Fruit fly (Drosophila melanogaster) whole organism, embryonic: ENCODE data around the gene Vha100-2.
A peak's percentile ranks its signal among the peaks of the same experiment; 100 is the strongest.

Experiments
- Blimp-1 ChIP-seq: fragments of 200-800 bp; sonication (Bioruptor generic); optimal IDR thresholded peaks from 3 replicates; lab custom pipeline; 2018; ENCODE audit warnings: missing biosample characterization, missing genetic modification characterization, mild to moderate bottlenecking, moderate library complexity, missing genetic modification reagents
- Bteb2 ChIP-seq: fragments of 200-800 bp; sonication (Bioruptor generic); optimal IDR thresholded peaks from 2 replicates; lab custom pipeline; 2016; ENCODE audit warnings: missing biosample characterization, missing genetic modification characterization
- CG11398 ChIP-seq: fragments of 200-800 bp; sonication (Bioruptor generic); optimal IDR thresholded peaks from 2 replicates; lab custom pipeline; 2016; ENCODE audit warnings: missing biosample characterization, missing genetic modification characterization
- CG12236 ChIP-seq: fragments of 200-800 bp; sonication (Bioruptor generic); optimal IDR thresholded peaks from 2 replicates; lab custom pipeline; 2016; ENCODE audit warnings: missing biosample characterization, missing genetic modification characterization
- CG13287 ChIP-seq: fragments of 200-800 bp; sonication (Bioruptor generic); IDR thresholded peaks from 2 replicates; pipeline ENCODE4 v1.3.6; 2022; ENCODE audit warnings: missing biosample characterization, missing genetic modification characterization; ENCODE audit not compliant: partially characterized antibody
- CG13424 ChIP-seq: fragments of 200-800 bp; sonication (Bioruptor generic); optimal IDR thresholded peaks from 2 replicates; lab custom pipeline; 2019; ENCODE audit warnings: missing biosample characterization, mild to moderate bottlenecking, missing genetic modification characterization, moderate library complexity
- CG13894 ChIP-seq: fragments of 200-800 bp; sonication (Bioruptor generic); optimal IDR thresholded peaks from 3 replicates; lab custom pipeline; 2018; ENCODE audit warnings: missing biosample characterization, mild to moderate bottlenecking, missing genetic modification characterization, moderate library complexity
- CG14014 ChIP-seq: fragments of 200-800 bp; sonication (Bioruptor generic); IDR thresholded peaks from 2 replicates; pipeline ENCODE4 v1.3.6; 2022; ENCODE audit warnings: missing biosample characterization, missing genetic modification characterization
- CG1529 ChIP-seq: fragments of 200-800 bp; sonication (Bioruptor generic); optimal IDR thresholded peaks from 3 replicates; lab custom pipeline; 2018; ENCODE audit warnings: missing biosample characterization, missing genetic modification characterization
- CG15601 ChIP-seq: fragments of 200-800 bp; sonication (Bioruptor generic); optimal IDR thresholded peaks from 3 replicates; lab custom pipeline; 2019; ENCODE audit warnings: missing biosample characterization, mild to moderate bottlenecking, missing genetic modification characterization, moderate library complexity
- CG17612 ChIP-seq: fragments of 200-800 bp; sonication (Bioruptor generic); IDR thresholded peaks from 2 replicates; pipeline ENCODE4 v1.3.6; 2022; ENCODE audit warnings: missing biosample characterization, missing genetic modification characterization
- CG17802 ChIP-seq: fragments of 200-800 bp; sonication (Bioruptor generic); optimal IDR thresholded peaks from 2 replicates; lab custom pipeline; 2018; ENCODE audit warnings: missing biosample characterization, mild to moderate bottlenecking, missing genetic modification characterization, moderate library complexity
- CG18476 ChIP-seq: fragments of 200-800 bp; sonication (Bioruptor generic); optimal IDR thresholded peaks from 2 replicates; lab custom pipeline; 2016; ENCODE audit warnings: missing biosample characterization, mild to moderate bottlenecking, missing genetic modification characterization
- CG18619 ChIP-seq: fragments of 200-800 bp; sonication (Bioruptor generic); optimal IDR thresholded peaks from 3 replicates; lab custom pipeline; 2017; ENCODE audit warnings: missing biosample characterization, mild to moderate bottlenecking, missing genetic modification characterization
- CG31441 ChIP-seq: fragments of 200-800 bp; sonication (Bioruptor generic); IDR thresholded peaks from 2 replicates; pipeline ENCODE4 v1.3.6; 2022; ENCODE audit warnings: missing biosample characterization, missing genetic modification characterization
- CG33213 ChIP-seq: fragments of 200-800 bp; sonication (Bioruptor generic); optimal IDR thresholded peaks from 3 replicates; lab custom pipeline; 2016; ENCODE audit warnings: missing biosample characterization, missing genetic modification characterization
- CG33557 ChIP-seq: fragments of 200-800 bp; sonication (Bioruptor generic); optimal IDR thresholded peaks from 2 replicates; lab custom pipeline; 2019; ENCODE audit warnings: missing biosample characterization, mild to moderate bottlenecking, missing genetic modification characterization, moderate library complexity
- CG8478 ChIP-seq: fragments of >200 bp; optimal IDR thresholded peaks from 2 replicates; lab custom pipeline; 2018
- CG8944 ChIP-seq: fragments of 200-800 bp; sonication (Bioruptor generic); optimal IDR thresholded peaks from 3 replicates; lab custom pipeline; 2016; ENCODE audit warnings: missing biosample characterization, missing genetic modification characterization
- CG9817 ChIP-seq: fragments of 200-800 bp; sonication (Bioruptor generic); optimal IDR thresholded peaks from 2 replicates; lab custom pipeline; 2018; ENCODE audit warnings: missing biosample characterization, mild to moderate bottlenecking, missing genetic modification characterization, moderate library complexity
- CTCF ChIP-seq: fragments of 200-800 bp; sonication (Bioruptor generic); optimal IDR thresholded peaks from 2 replicates; lab custom pipeline; 2017; ENCODE audit warnings: missing biosample characterization, mild to moderate bottlenecking, missing genetic modification characterization, moderate library complexity
- Chrac-16 ChIP-seq: fragments of 200-800 bp; sonication (Bioruptor generic); optimal IDR thresholded peaks from 3 replicates; lab custom pipeline; 2016; ENCODE audit warnings: missing biosample characterization, missing genetic modification characterization
- D19B ChIP-seq: fragments of 200-800 bp; sonication (Bioruptor generic); optimal IDR thresholded peaks from 2 replicates; lab custom pipeline; 2017; ENCODE audit warnings: missing biosample characterization, mild to moderate bottlenecking, missing genetic modification characterization
- HLH3B ChIP-seq: fragments of 200-800 bp; sonication (Bioruptor generic); IDR thresholded peaks from 2 replicates; pipeline ENCODE4 v1.3.6; 2022; ENCODE audit warnings: missing biosample characterization, missing genetic modification characterization
- HLH4C ChIP-seq: fragments of 200-800 bp; sonication (Bioruptor generic); IDR thresholded peaks from 3 replicates; pipeline ENCODE4 v1.3.6; 2022; ENCODE audit warnings: missing biosample characterization, missing genetic modification characterization; ENCODE audit not compliant: partially characterized antibody
- Lpt ChIP-seq: fragments of >200 bp; optimal IDR thresholded peaks from 2 replicates; lab custom pipeline; 2018; ENCODE audit warnings: missing biosample characterization, missing genetic modification characterization
- Mrtf ChIP-seq: fragments of 200-800 bp; sonication (Bioruptor generic); IDR thresholded peaks from 3 replicates; pipeline ENCODE4 v1.3.6; 2022; ENCODE audit warnings: missing biosample characterization, missing genetic modification characterization
- Myb ChIP-seq: fragments of 200-800 bp; sonication (Bioruptor generic); optimal IDR thresholded peaks from 2 replicates; lab custom pipeline; 2016; ENCODE audit warnings: missing biosample characterization, missing genetic modification characterization
- Nf-YB ChIP-seq: fragments of 200-800 bp; sonication (Bioruptor generic); optimal IDR thresholded peaks from 3 replicates; lab custom pipeline; 2019; ENCODE audit warnings: missing biosample characterization, mild to moderate bottlenecking, missing genetic modification characterization, moderate library complexity
- Poxn ChIP-seq: fragments of 200-800 bp; sonication (Bioruptor generic); IDR thresholded peaks from 2 replicates; pipeline ENCODE4 v1.3.6; 2022; ENCODE audit warnings: missing biosample characterization, missing genetic modification characterization
- abd-A ChIP-seq: fragments of 200-800 bp; sonication (Bioruptor generic); optimal IDR thresholded peaks from 3 replicates; lab custom pipeline; 2019; ENCODE audit warnings: missing biosample characterization, mild to moderate bottlenecking, missing genetic modification characterization, moderate library complexity
- ato ChIP-seq: fragments of 200-800 bp; sonication (Bioruptor generic); IDR thresholded peaks from 2 replicates; pipeline ENCODE4 v1.3.6; 2022; ENCODE audit warnings: missing biosample characterization, missing genetic modification characterization; ENCODE audit not compliant: partially characterized antibody
- bigmax ChIP-seq: fragments of 200-800 bp; sonication (Bioruptor generic); optimal IDR thresholded peaks from 2 replicates; lab custom pipeline; 2018; ENCODE audit warnings: missing biosample characterization, mild to moderate bottlenecking, missing genetic modification characterization
- caup ChIP-seq: fragments of 200-800 bp; sonication (Bioruptor generic); optimal IDR thresholded peaks from 3 replicates; lab custom pipeline; 2017; ENCODE audit warnings: missing biosample characterization, mild to moderate bottlenecking, missing genetic modification characterization, moderate library complexity; ENCODE audit not compliant: severe bottlenecking
- chm ChIP-seq: fragments of 200-800 bp; sonication (Bioruptor generic); IDR thresholded peaks from 2 replicates; pipeline ENCODE4 v1.3.6; 2022; ENCODE audit warnings: missing biosample characterization, missing genetic modification characterization
- dmrt11E ChIP-seq: fragments of 200-800 bp; sonication (Bioruptor generic); optimal IDR thresholded peaks from 3 replicates; lab custom pipeline; 2018; ENCODE audit warnings: missing biosample characterization, mild to moderate bottlenecking, missing genetic modification characterization, moderate library complexity
- fru ChIP-seq: fragments of >200 bp; optimal IDR thresholded peaks from 2 replicates; lab custom pipeline; 2017
- gfzf ChIP-seq: fragments of 200-800 bp; sonication (Bioruptor generic); optimal IDR thresholded peaks from 2 replicates; lab custom pipeline; 2016; ENCODE audit warnings: missing biosample characterization, mild to moderate bottlenecking, missing genetic modification characterization, moderate library complexity
- gsb-n ChIP-seq: fragments of 200-800 bp; sonication (Bioruptor generic); optimal IDR thresholded peaks from 3 replicates; lab custom pipeline; 2018; ENCODE audit warnings: missing biosample characterization, mild to moderate bottlenecking, missing genetic modification characterization
- hb ChIP-seq: fragments of 200-800 bp; sonication (Bioruptor generic); IDR thresholded peaks from 3 replicates; pipeline ENCODE4 v1.3.6; 2022; ENCODE audit warnings: missing biosample characterization, missing genetic modification characterization; ENCODE audit not compliant: partially characterized antibody
- ind ChIP-seq: fragments of 200-800 bp; sonication (Bioruptor generic); optimal IDR thresholded peaks from 3 replicates; lab custom pipeline; 2016; ENCODE audit warnings: missing biosample characterization, missing genetic modification characterization
- lov ChIP-seq, 2 experiments: fragments of 200-800 bp in 1 of 2; fragments of >200 bp in 1 of 2; sonication (Bioruptor generic) in 1 of 2; IDR thresholded peaks in 1 of 2; optimal IDR thresholded peaks in 1 of 2; 2 replicates in 1 of 2; 3 replicates in 1 of 2; pipeline versions ENCODE4 v1.3.6 to Lab custom; 2017 to 2022; ENCODE audit warnings: missing biosample characterization in 1 of 2, missing genetic modification characterization in 1 of 2
- maf-S ChIP-seq: fragments of 200-800 bp; sonication (Bioruptor generic); optimal IDR thresholded peaks from 2 replicates; lab custom pipeline; 2016; ENCODE audit warnings: missing biosample characterization, missing genetic modification characterization
- nom ChIP-seq: fragments of 200-800 bp; sonication (Bioruptor generic); optimal IDR thresholded peaks from 2 replicates; lab custom pipeline; 2017; ENCODE audit warnings: missing biosample characterization, missing genetic modification characterization, mild to moderate bottlenecking, moderate library complexity, missing genetic modification reagents
- onecut ChIP-seq: fragments of 200-800 bp; sonication (Bioruptor generic); IDR thresholded peaks from 2 replicates; pipeline ENCODE4 v1.3.6; 2022; ENCODE audit warnings: missing biosample characterization, missing genetic modification characterization
- peb ChIP-seq: fragments of 200-800 bp; sonication (Bioruptor generic); IDR thresholded peaks from 2 replicates; pipeline ENCODE4 v1.3.6; 2022; ENCODE audit warnings: missing biosample characterization, missing genetic modification characterization
- pzg ChIP-seq: fragments of 200-800 bp; sonication (Bioruptor generic); optimal IDR thresholded peaks from 3 replicates; lab custom pipeline; 2018; ENCODE audit warnings: missing biosample characterization, mild to moderate bottlenecking, missing genetic modification characterization, moderate library complexity
- shn ChIP-seq: fragments of 200-800 bp; sonication (Bioruptor generic); optimal IDR thresholded peaks from 3 replicates; lab custom pipeline; 2016; ENCODE audit warnings: missing biosample characterization, missing genetic modification characterization
- sob ChIP-seq: fragments of 200-800 bp; sonication (Bioruptor generic); IDR thresholded peaks from 2 replicates; pipeline ENCODE4 v1.3.6; 2022; ENCODE audit warnings: missing biosample characterization, missing genetic modification characterization

Vha100-2 gene

dm6 chr3R:18396801-18397604 lies 2.0 kb downstream of the Vha100-2 start, which contains the start of gene Vti1b (continued):
- TF ChIP-seq bigmax (GFP tag; lab: Kevin White, UChicago) (peak; percentile 18), sob (GFP tag; lab: Robert Waterston, UW) (peak; percentile 78), Myb (peak; percentile 70), CG1529 (GFP tag; lab: Kevin White, UChicago) (peak; percentile 93), CG18476 (GFP tag; lab: Kevin White, UChicago) (peak; percentile 91), CG13424 (tag; lab: Kevin White, UChicago) (peak; percentile 92), CG33213 (GFP tag; lab: Kevin White, UChicago) (peak; percentile 93), Bteb2 (GFP tag; lab: Kevin White, UChicago) (peak; percentile 90), chm (GFP tag; lab: Robert Waterston, UW) (peak; percentile 90), dmrt11E (peak; percentile 94), maf-S (peak; percentile 89), shn (peak; percentile 92), pzg (GFP tag; lab: Kevin White, UChicago) (peak; percentile 5), CG18619 (GFP tag; lab: Kevin White, UChicago) (peak; percentile 90), abd-A (tag; lab: Kevin White, UChicago) (peak; percentile 58), Lpt (no peak), CG17612 (peak; percentile 86), CG31441 (peak; percentile 86), fru (lab: Kevin White, UChicago) (no peak), hb (GFP tag; lab: Robert Waterston, UW) (no peak), CG13894 (tag; lab: Kevin White, UChicago) (peak; percentile 33), CTCF (GFP tag; lab: Kevin White, UChicago) (peak; percentile 52), CG11398 (peak; percentile 86), CG17802 (tag; lab: Kevin White, UChicago) (peak; percentile 86), Poxn (peak; percentile 62), ato (GFP tag; lab: Robert Waterston, UW) (no peak), Blimp-1 (GFP tag; lab: Kevin White, UChicago) (peak; percentile 93), peb (peak; percentile 92), D19B (peak; percentile 77), gsb-n (peak; percentile 90), CG9817 (peak; percentile 87), CG33557 (peak; percentile 75), CG8478 (lab: Kevin White, UChicago) (no peak), Chrac-16 (peak; percentile 96), CG14014 (peak; percentile 90), nom (GFP tag; lab: Kevin White, UChicago) (peak; percentile 82), onecut (peak; percentile 89), CG13287 (GFP tag; lab: Robert Waterston, UW) (no peak; the same call in 1 of the 2 replicates), CG12236 (GFP tag; lab: Kevin White, UChicago) (peak; percentile 91), gfzf (peak; percentile 7), Mrtf (peak; percentile 85), HLH3B (GFP tag; lab: Robert Waterston, UW) (peak; percentile 93), CG8944 (peak; percentile 91), ind (GFP tag; lab: Kevin White, UChicago) (peak; percentile 96), lov (optimal IDR thresholded peaks at IDR 0.05; lab: Kevin White, UChicago) (no peak), lov (GFP tag; IDR thresholded peaks at IDR 0.05; lab: Robert Waterston, UW) (peak; percentile 77; the same call in 1 of the 3 replicates), CG15601 (tag; lab: Kevin White, UChicago) (peak; percentile 92), HLH4C (GFP tag; lab: Robert Waterston, UW) (peak; percentile 35; the same call in 1 of the 3 replicates), Nf-YB (GFP tag; lab: Kevin White, UChicago) (peak; percentile 82), caup (GFP tag; lab: Kevin White, UChicago) (peak; percentile 92)
